Fruit fly (Drosophila melanogaster) whole organism, embryonic: ENCODE data around the gene CG18788.

Experiments
- Bgb ChIP-seq: fragments of 200-800 bp; sonication (Bioruptor generic); IDR thresholded peaks from 2 replicates; pipeline ENCODE4 v1.3.6; 2022; ENCODE audit warnings: missing biosample characterization, missing genetic modification characterization; ENCODE audit not compliant: partially characterized antibody
- CG1024 ChIP-seq: fragments of 200-800 bp; sonication (Bioruptor generic); IDR thresholded peaks from 2 replicates; pipeline ENCODE4 v1.3.6; 2022; ENCODE audit warnings: missing biosample characterization, missing genetic modification characterization
- CG11504 ChIP-seq: fragments of 200-800 bp; sonication (Bioruptor generic); optimal IDR thresholded peaks from 3 replicates; lab custom pipeline; 2019; ENCODE audit warnings: missing biosample characterization, mild to moderate bottlenecking, missing genetic modification characterization, moderate library complexity
- CG11695 ChIP-seq: fragments of 200-800 bp; sonication (Bioruptor generic); IDR thresholded peaks from 3 replicates; pipeline ENCODE4 v1.3.6; 2022; ENCODE audit warnings: missing biosample characterization, missing genetic modification characterization
- CG11696 ChIP-seq: fragments of 200-800 bp; sonication (Bioruptor generic); IDR thresholded peaks from 2 replicates; pipeline ENCODE4 v1.3.6; 2022; ENCODE audit warnings: missing biosample characterization, missing genetic modification characterization
- CG12769 ChIP-seq: fragments of 200-800 bp; sonication (Bioruptor generic); optimal IDR thresholded peaks from 2 replicates; lab custom pipeline; 2019; ENCODE audit warnings: missing biosample characterization, mild to moderate bottlenecking, missing genetic modification characterization, moderate library complexity
- CG14441 ChIP-seq: fragments of 200-800 bp; sonication (Bioruptor generic); IDR thresholded peaks from 2 replicates; pipeline ENCODE4 v1.3.6; 2022; ENCODE audit warnings: missing biosample characterization, missing genetic modification characterization
- CG14667 ChIP-seq: fragments of 200-800 bp; sonication (Bioruptor generic); IDR thresholded peaks from 2 replicates; pipeline ENCODE4 v1.3.6; 2022; ENCODE audit warnings: missing biosample characterization, missing genetic modification characterization
- CG15479 ChIP-seq: fragments of 200-800 bp; sonication (Bioruptor generic); optimal IDR thresholded peaks from 3 replicates; lab custom pipeline; 2019; ENCODE audit warnings: missing biosample characterization, mild to moderate bottlenecking, missing genetic modification characterization, moderate library complexity
- CG15601 ChIP-seq: fragments of 200-800 bp; sonication (Bioruptor generic); optimal IDR thresholded peaks from 3 replicates; lab custom pipeline; 2019; ENCODE audit warnings: missing biosample characterization, mild to moderate bottlenecking, missing genetic modification characterization, moderate library complexity
- CG1647 ChIP-seq: fragments of 200-800 bp; sonication (Bioruptor generic); optimal IDR thresholded peaks from 3 replicates; lab custom pipeline; 2016; ENCODE audit warnings: missing biosample characterization, missing genetic modification characterization
- CG16813 ChIP-seq: fragments of 200-800 bp; sonication (Bioruptor generic); IDR thresholded peaks from 3 replicates; pipeline ENCODE4 v1.3.6; 2022; ENCODE audit warnings: missing biosample characterization, missing genetic modification characterization; ENCODE audit not compliant: partially characterized antibody
- CG17829 ChIP-seq: fragments of 200-800 bp; optimal IDR thresholded peaks from 2 replicates; lab custom pipeline; 2019; ENCODE audit warnings: missing biosample characterization, mild to moderate bottlenecking, missing genetic modification characterization, moderate library complexity
- CG1832 ChIP-seq: fragments of 200-800 bp; sonication (Bioruptor generic); optimal IDR thresholded peaks from 2 replicates; lab custom pipeline; 2017; ENCODE audit warnings: missing biosample characterization, mild to moderate bottlenecking, missing genetic modification characterization, inconsistent platforms
- CG33557 ChIP-seq: fragments of 200-800 bp; sonication (Bioruptor generic); optimal IDR thresholded peaks from 2 replicates; lab custom pipeline; 2019; ENCODE audit warnings: missing biosample characterization, mild to moderate bottlenecking, missing genetic modification characterization, moderate library complexity
- CG4404 ChIP-seq: fragments of 200-800 bp; sonication (Bioruptor generic); IDR thresholded peaks from 2 replicates; pipeline ENCODE4 v1.3.6; 2022; ENCODE audit warnings: missing biosample characterization, missing genetic modification characterization
- CG4617 ChIP-seq: fragments of 200-800 bp; sonication (Bioruptor generic); optimal IDR thresholded peaks from 3 replicates; lab custom pipeline; 2016; ENCODE audit warnings: missing biosample characterization, missing genetic modification characterization, borderline replicate concordance
- CG8290 ChIP-seq, 3 experiments: fragments of 200-800 bp; sonication (Bioruptor generic); optimal IDR thresholded peaks; 2 replicates each; lab custom pipeline; 2016 to 2019; ENCODE audit warnings: missing biosample characterization in 3 of 3, missing genetic modification characterization in 3 of 3, mild to moderate bottlenecking in 2 of 3, moderate library complexity in 1 of 3
- CG9215 ChIP-seq: fragments of 200-800 bp; sonication (Bioruptor generic); IDR thresholded peaks from 2 replicates; pipeline ENCODE4 v1.3.6; 2022; ENCODE audit warnings: missing biosample characterization, missing genetic modification characterization
- CTCF ChIP-seq: fragments of 200-800 bp; sonication (Bioruptor generic); optimal IDR thresholded peaks from 2 replicates; lab custom pipeline; 2017; ENCODE audit warnings: missing biosample characterization, mild to moderate bottlenecking, missing genetic modification characterization, moderate library complexity
- Dll ChIP-seq: fragments of 200-800 bp; sonication (Bioruptor generic); IDR thresholded peaks from 4 replicates; pipeline ENCODE4 v1.3.6; 2022; ENCODE audit warnings: missing biosample characterization, missing genetic modification characterization; ENCODE audit not compliant: partially characterized antibody
- Eip74EF ChIP-seq, 2 experiments: fragments of 200-800 bp in 1 of 2; fragments of >200 bp in 1 of 2; sonication (Bioruptor generic) in 1 of 2; optimal IDR thresholded peaks; 2 replicates each; lab custom pipeline; 2017 to 2019; ENCODE audit warnings: missing biosample characterization in 2 of 2, missing genetic modification characterization in 2 of 2, mild to moderate bottlenecking in 1 of 2, moderate library complexity in 1 of 2
- Ets65A ChIP-seq: fragments of 200-800 bp; sonication (Bioruptor generic); peaks from one replicate; lab custom pipeline; 2016; ENCODE audit warnings: missing biosample characterization, missing genetic modification characterization
- HLH4C ChIP-seq: fragments of 200-800 bp; sonication (Bioruptor generic); IDR thresholded peaks from 3 replicates; pipeline ENCODE4 v1.3.6; 2022; ENCODE audit warnings: missing biosample characterization, missing genetic modification characterization; ENCODE audit not compliant: partially characterized antibody
- Hmr ChIP-seq: fragments of 200-800 bp; sonication (Bioruptor generic); optimal IDR thresholded peaks from 3 replicates; lab custom pipeline; 2017; ENCODE audit warnings: mild to moderate bottlenecking, missing biosample characterization, missing genetic modification reagents, missing genetic modification characterization
- Meics ChIP-seq: fragments of 200-800 bp; sonication (Bioruptor generic); optimal IDR thresholded peaks from 2 replicates; lab custom pipeline; 2017; ENCODE audit warnings: missing biosample characterization, mild to moderate bottlenecking, missing genetic modification characterization
- Mes4 ChIP-seq: fragments of 200-800 bp; sonication (Bioruptor generic); optimal IDR thresholded peaks from 2 replicates; lab custom pipeline; 2016; ENCODE audit warnings: missing biosample characterization, missing genetic modification characterization
- Stat92E ChIP-seq, 3 experiments: fragments of >200 bp in 2 of 3; fragments of 200-800 bp in 1 of 3; sonication (Bioruptor generic) in 1 of 3; optimal IDR thresholded peaks; 2 replicates each; lab custom pipeline; 2017 to 2019; ENCODE audit warnings: missing biosample characterization in 3 of 3, missing genetic modification characterization in 3 of 3, mild to moderate bottlenecking in 1 of 3, moderate library complexity in 1 of 3
- Vsx1 ChIP-seq: fragments of 200-800 bp; sonication (Bioruptor generic); optimal IDR thresholded peaks from 2 replicates; lab custom pipeline; 2017; ENCODE audit warnings: missing biosample characterization, mild to moderate bottlenecking, missing genetic modification characterization, missing genetic modification reagents
- cg ChIP-seq: fragments of 200-800 bp; sonication (Bioruptor generic); optimal IDR thresholded peaks from 3 replicates; lab custom pipeline; 2019; ENCODE audit warnings: missing biosample characterization, mild to moderate bottlenecking, missing genetic modification characterization, moderate library complexity
- chif ChIP-seq, 2 experiments: fragments of 200-800 bp; sonication (Bioruptor generic); optimal IDR thresholded peaks; 3 replicates each; lab custom pipeline; 2016; ENCODE audit warnings: missing biosample characterization in 2 of 2, missing genetic modification characterization in 2 of 2
- corto ChIP-seq: fragments of 200-800 bp; sonication (Bioruptor generic); optimal IDR thresholded peaks from 2 replicates; lab custom pipeline; 2016; ENCODE audit warnings: missing biosample characterization, mild to moderate bottlenecking, missing genetic modification characterization, moderate library complexity
- crc ChIP-seq: fragments of 200-800 bp; sonication (Bioruptor generic); optimal IDR thresholded peaks from 2 replicates; lab custom pipeline; 2016; ENCODE audit warnings: missing biosample characterization, missing genetic modification characterization
- disco-r ChIP-seq: fragments of 200-800 bp; sonication (Bioruptor generic); optimal IDR thresholded peaks from 2 replicates; lab custom pipeline; 2016; ENCODE audit warnings: missing biosample characterization, missing genetic modification characterization
- dpn ChIP-seq, 2 experiments: fragments of 200-800 bp; sonication (Bioruptor generic); optimal IDR thresholded peaks; 3 replicates each; lab custom pipeline; 2016; ENCODE audit warnings: missing biosample characterization in 2 of 2, missing genetic modification characterization in 2 of 2
- her ChIP-seq: fragments of 200-800 bp; sonication (Bioruptor generic); optimal IDR thresholded peaks from 2 replicates; lab custom pipeline; 2016; ENCODE audit warnings: missing biosample characterization, missing genetic modification characterization
- hkb ChIP-seq, 2 experiments: fragments of 200-800 bp in 1 of 2; fragments of >200 bp in 1 of 2; sonication (Bioruptor generic) in 1 of 2; IDR thresholded peaks in 1 of 2; optimal IDR thresholded peaks in 1 of 2; 2 replicates each; pipeline versions ENCODE4 v1.3.6 to Lab custom; 2017 to 2022; ENCODE audit warnings: missing biosample characterization in 1 of 2, missing genetic modification characterization in 1 of 2
- insv ChIP-seq, 2 experiments: fragments of 200-800 bp; sonication (Bioruptor generic); optimal IDR thresholded peaks; 3 replicates each; lab custom pipeline; 2016 to 2018; ENCODE audit warnings: missing biosample characterization in 2 of 2, missing genetic modification characterization in 2 of 2
- lola ChIP-seq, 3 experiments: fragments of >200 bp in 2 of 3; fragments of 200-800 bp in 1 of 3; sonication (Bioruptor generic) in 1 of 3; optimal IDR thresholded peaks; 2 replicates each; lab custom pipeline; 2017 to 2019; ENCODE audit warnings: missing biosample characterization in 3 of 3, missing genetic modification characterization in 3 of 3, mild to moderate bottlenecking in 1 of 3, moderate library complexity in 1 of 3
- lov ChIP-seq, 2 experiments: fragments of 200-800 bp in 1 of 2; fragments of >200 bp in 1 of 2; sonication (Bioruptor generic) in 1 of 2; IDR thresholded peaks in 1 of 2; optimal IDR thresholded peaks in 1 of 2; 2 replicates in 1 of 2; 3 replicates in 1 of 2; pipeline versions ENCODE4 v1.3.6 to Lab custom; 2017 to 2022; ENCODE audit warnings: missing biosample characterization in 1 of 2, missing genetic modification characterization in 1 of 2
- mirr ChIP-seq: fragments of 200-800 bp; sonication (Bioruptor generic); optimal IDR thresholded peaks from 3 replicates; lab custom pipeline; 2018; ENCODE audit warnings: missing biosample characterization, mild to moderate bottlenecking, missing genetic modification characterization
- nau ChIP-seq: fragments of 200-800 bp; sonication (Bioruptor generic); optimal IDR thresholded peaks from 3 replicates; lab custom pipeline; 2017; ENCODE audit warnings: missing biosample characterization, mild to moderate bottlenecking, missing genetic modification characterization, missing genetic modification reagents
- pho ChIP-seq: fragments of 200-800 bp; sonication (Bioruptor generic); optimal IDR thresholded peaks from 2 replicates; lab custom pipeline; 2016; ENCODE audit warnings: missing biosample characterization, missing genetic modification characterization
- scrt ChIP-seq: fragments of 200-800 bp; sonication (Bioruptor generic); optimal IDR thresholded peaks from 2 replicates; lab custom pipeline; 2018; ENCODE audit warnings: missing biosample characterization, mild to moderate bottlenecking, missing genetic modification characterization, moderate library complexity
- sd ChIP-seq: fragments of 200-800 bp; sonication (Bioruptor generic); optimal IDR thresholded peaks from 3 replicates; lab custom pipeline; 2018; ENCODE audit warnings: missing biosample characterization, mild to moderate bottlenecking, missing genetic modification characterization, moderate library complexity
- slbo ChIP-seq: fragments of 200-800 bp; sonication (Bioruptor generic); IDR thresholded peaks from 2 replicates; pipeline ENCODE4 v1.3.6; 2022; ENCODE audit warnings: missing biosample characterization, missing genetic modification characterization
- ssp ChIP-seq: fragments of 200-800 bp; sonication (Bioruptor generic); IDR thresholded peaks from 2 replicates; pipeline ENCODE4 v1.3.6; 2022; ENCODE audit warnings: missing biosample characterization, missing genetic modification characterization
- tup ChIP-seq: fragments of 200-800 bp; sonication (Bioruptor generic); optimal IDR thresholded peaks from 2 replicates; lab custom pipeline; 2016; ENCODE audit warnings: missing biosample characterization, mild to moderate bottlenecking, missing genetic modification characterization, moderate library complexity
- twi ChIP-seq: fragments of 200-800 bp; optimal IDR thresholded peaks from 2 replicates; lab custom pipeline; 2019; ENCODE audit warnings: missing biosample characterization, mild to moderate bottlenecking, missing genetic modification characterization, moderate library complexity

Gene CG18788

dm6 chr2L:12003792-12004210 is 30.2 kb upstream of the CG18788 start (continued):
- no peak for TF ChIP-seq mirr (GFP tag; lab: Kevin White, UChicago)
- TF ChIP-seq Bgb (GFP tag; lab: Robert Waterston, UW): no peak
- no peak for TF ChIP-seq ssp (GFP tag; lab: Robert Waterston, UW)
- TF ChIP-seq CG14667: no peak
- no peak for TF ChIP-seq lola (GFP tag; optimal IDR thresholded peaks at IDR 0.05; lab: Kevin White, UChicago)
- TF ChIP-seq Mes4 (GFP tag; lab: Kevin White, UChicago): no peak
- TF ChIP-seq CG11696 (GFP tag; lab: Robert Waterston, UW): no peak
- no peak for TF ChIP-seq CG11504 (tag; lab: Kevin White, UChicago)
- TF ChIP-seq nau: no peak
- no peak for TF ChIP-seq CG4617
- no peak for TF ChIP-seq twi (tag; lab: Kevin White, UChicago)
- TF ChIP-seq CG1024 (GFP tag; lab: Robert Waterston, UW): no peak
- peak; percentile 94 for TF ChIP-seq cg
- no peak for TF ChIP-seq CG16813 (GFP tag; lab: Robert Waterston, UW)
- TF ChIP-seq Ets65A: peak; percentile 7
- no peak for TF ChIP-seq Meics
- no peak for TF ChIP-seq CG15601
- TF ChIP-seq Stat92E (GFP tag; optimal IDR thresholded peaks at IDR 0.05; lab: Kevin White, UChicago): no peak
- no peak for TF ChIP-seq CG11695 (GFP tag; lab: Robert Waterston, UW)
- TF ChIP-seq insv (GFP tag; optimal IDR thresholded peaks at IDR 0.05; lab: Kevin White, UChicago): peak in 1 of 2 experiments; percentile 48
- TF ChIP-seq CG8290 (GFP tag; optimal IDR thresholded peaks at IDR 0.05; lab: Kevin White, UChicago): no peak
- TF ChIP-seq CG8290 (tag; optimal IDR thresholded peaks at IDR 0.05; lab: Kevin White, UChicago): no peak
- no peak for TF ChIP-seq Hmr
- TF ChIP-seq slbo: no peak
- TF ChIP-seq Eip74EF (GFP tag; optimal IDR thresholded peaks at IDR 0.05; lab: Kevin White, UChicago): no peak
- TF ChIP-seq her (GFP tag; lab: Kevin White, UChicago): no peak
- TF ChIP-seq dpn (GFP tag; optimal IDR thresholded peaks at IDR 0.05; lab: Kevin White, UChicago): no peak
- peak; percentile 46 for TF ChIP-seq hkb (optimal IDR thresholded peaks at IDR 0.05; lab: Kevin White, UChicago)
- no peak for TF ChIP-seq hkb (GFP tag; IDR thresholded peaks at IDR 0.05; lab: Robert Waterston, UW)
- TF ChIP-seq CG12769 (tag; lab: Kevin White, UChicago): no peak
- no peak for TF ChIP-seq HLH4C (GFP tag; lab: Robert Waterston, UW)
- TF ChIP-seq CG1832 (GFP tag; lab: Kevin White, UChicago): peak; percentile 92
- no peak for TF ChIP-seq CG4404
- no peak for TF ChIP-seq Dll (GFP tag; lab: Robert Waterston, UW)
- no peak for TF ChIP-seq lov (optimal IDR thresholded peaks at IDR 0.05; lab: Kevin White, UChicago)
- TF ChIP-seq lov (GFP tag; IDR thresholded peaks at IDR 0.05; lab: Robert Waterston, UW): no peak
- TF ChIP-seq chif (GFP tag; optimal IDR thresholded peaks at IDR 0.05; lab: Kevin White, UChicago): no peak
- TF ChIP-seq CG33557 (GFP tag; lab: Kevin White, UChicago): no peak
- no peak for TF ChIP-seq disco-r
- no peak for TF ChIP-seq scrt (GFP tag; lab: Kevin White, UChicago)
- no peak for TF ChIP-seq CG9215 (GFP tag; lab: Robert Waterston, UW)
- TF ChIP-seq CG14441: no peak
- no peak for TF ChIP-seq corto (GFP tag; lab: Kevin White, UChicago)
- peak; percentile 73 for TF ChIP-seq CG15479 (GFP tag; lab: Kevin White, UChicago)
- peak; percentile 38 for TF ChIP-seq CG17829 (tag; lab: Kevin White, UChicago)
- TF ChIP-seq CG1647 (GFP tag; lab: Kevin White, UChicago): no peak
- TF ChIP-seq CTCF: peak; percentile 96
- no peak for TF ChIP-seq pho (GFP tag; lab: Kevin White, UChicago)
- no peak for TF ChIP-seq crc (GFP tag; lab: Kevin White, UChicago)
- peak; percentile 95 for TF ChIP-seq sd (tag; lab: Kevin White, UChicago)
- TF ChIP-seq tup: no peak
- no peak for TF ChIP-seq Vsx1 (GFP tag; lab: Kevin White, UChicago)
